Worm (Caenorhabditis elegans) whole organism, L1 larva: ENCODE results near the gene fbxa-116.

Experiments used
- aly-2 ChIP-seq: fragments of 150-350 bp; optimal IDR thresholded peaks from 2 replicates; lab custom pipeline; 2014; ENCODE audit warnings: missing biosample characterization, missing genetic modification characterization
- dpl-1 ChIP-seq, 3 experiments: fragments of 150-350 bp in 2 of 3; sonication (generic microtip) in 1 of 3; optimal IDR thresholded peaks; 2 replicates each; lab custom pipeline; 2014 to 2017; ENCODE audit warnings: missing biosample characterization in 3 of 3, missing genetic modification characterization in 3 of 3, missing genetic modification reagents in 3 of 3
- hlh-17 ChIP-seq: fragments of 200-800 bp; sonication (Bioruptor generic); optimal IDR thresholded peaks from 2 replicates; lab custom pipeline; 2018; ENCODE audit warnings: missing genetic modification characterization, mild to moderate bottlenecking, missing compliant biosample characterization, moderate library complexity, borderline replicate concordance
- nhr-85 ChIP-seq: sonication (generic microtip); peaks from one replicate; lab custom pipeline; 2016; ENCODE audit warnings: missing genetic modification characterization, inconsistent platforms, missing compliant biosample characterization
- unc-130 ChIP-seq: fragments of 150-350 bp; optimal IDR thresholded peaks from 2 replicates; lab custom pipeline; 2017; ENCODE audit warnings: missing biosample characterization, missing genetic modification characterization, inconsistent platforms
- ztf-11 ChIP-seq, 2 experiments: sonication (generic microtip); optimal IDR thresholded peaks; 2 replicates each; lab custom pipeline; 2016 to 2017; ENCODE audit warnings: missing genetic modification characterization in 2 of 2, missing biosample characterization in 1 of 2, missing compliant biosample characterization in 1 of 2

- no peak for TF ChIP-seq dpl-1 (GFP tag; optimal IDR thresholded peaks at IDR 0.05; lab: Kevin White, UChicago)
- TF ChIP-seq unc-130: no peak
- no peak for TF ChIP-seq ztf-11 (tag; optimal IDR thresholded peaks at IDR 0.05; lab: Kevin White, UChicago)
- TF ChIP-seq hlh-17 (GFP tag; lab: Kevin White, UChicago): no peak
- TF ChIP-seq nhr-85: no peak
- TF ChIP-seq aly-2 (tag; lab: Kevin White, UChicago): no peak
Observed at ce11 chrV:20151855-20152254, 36.8 kb downstream of the fbxa-116 start.
